Fruit fly (Drosophila melanogaster): ENCODE results near the gene CG43390.

DNA sequence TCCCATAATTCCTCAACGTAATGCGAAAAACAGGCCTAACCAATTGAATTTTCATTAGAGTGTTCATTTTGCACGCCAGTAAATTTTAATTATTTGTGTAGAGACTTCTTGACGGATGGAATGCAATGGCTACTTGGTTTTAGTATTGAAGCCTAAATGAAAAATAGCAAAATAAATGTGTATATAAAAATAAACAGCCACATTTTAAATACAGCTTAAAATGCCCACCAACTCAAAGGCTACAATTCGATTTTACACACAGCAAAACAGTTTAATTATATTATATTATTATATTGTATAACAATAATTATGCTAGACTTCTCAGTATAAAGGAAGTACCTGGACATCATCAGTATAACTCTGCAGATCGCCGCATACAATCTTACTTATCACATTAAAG, 44.5 kb upstream of the CG43390 start, which contains the start of gene Akr1B:
- TF ChIP-seq Dfd (GFP tag; optimal IDR thresholded peaks at IDR 0.05) (no peak), Rel (GFP tag; optimal IDR thresholded peaks at IDR 0.05) (no peak), Rel (tag; optimal IDR thresholded peaks at IDR 0.05) (no peak), GATAd (GFP tag; optimal IDR thresholded peaks at IDR 0.05) (no peak), pan (optimal IDR thresholded peaks at IDR 0.05) (no peak), OdsH (GFP tag; optimal IDR thresholded peaks at IDR 0.05) (no peak), CrebA (GFP tag; optimal IDR thresholded peaks at IDR 0.05; ENCODE audit: borderline replicate concordance) (no peak), ey (GFP tag; optimal IDR thresholded peaks at IDR 0.05) (no peak), usp (GFP tag; optimal IDR thresholded peaks at IDR 0.05) (no peak)
